Worm (Caenorhabditis elegans): ENCODE measurements around the gene str-9.

- TF ChIP-seq dao-5 (tag; optimal IDR thresholded peaks at IDR 0.05) (no peak), him-1 (tag; optimal IDR thresholded peaks at IDR 0.05) (no peak)
Observed at ce11 chrV:15733568-15733967, 25.0 kb upstream of the str-9 start, which contains the start of gene T23D5.3.
